Fruit fly (Drosophila melanogaster): ENCODE measurements around the gene Herp.

Herp gene

dm6 chr2L:7828231-7828630 is 28.4 kb upstream of the Herp start (continued):
- TF ChIP-seq CG17186 (GFP tag; optimal IDR thresholded peaks at IDR 0.05) (peak; percentile 30), prd (optimal IDR thresholded peaks at IDR 0.05) (no peak), prd (GFP tag; IDR thresholded peaks at IDR 0.05) (no peak), CG16813 (GFP tag; IDR thresholded peaks at IDR 0.05; ENCODE audit: partially characterized antibody) (peak; percentile 56; the same call in 1 of the 3 replicates), Hr51 (GFP tag; optimal IDR thresholded peaks at IDR 0.05) (peak in 1 of 2 experiments; percentile 13), CG15479 (GFP tag; optimal IDR thresholded peaks at IDR 0.05) (peak; percentile 82), Atf-2 (GFP tag; optimal IDR thresholded peaks at IDR 0.05) (no peak), Drgx (GFP tag; IDR thresholded peaks at IDR 0.05) (no peak), CG1792 (GFP tag; optimal IDR thresholded peaks at IDR 0.05) (no peak)

- peak; percentile 61 for TF ChIP-seq fd102C (GFP tag; optimal IDR thresholded peaks at IDR 0.05)
- peak; percentile 76 for TF ChIP-seq tap (tag; optimal IDR thresholded peaks at IDR 0.05)
- peak; percentile 66 for TF ChIP-seq crc (GFP tag; optimal IDR thresholded peaks at IDR 0.05)
- peak; percentile 34 for TF ChIP-seq CG3163 (GFP tag; optimal IDR thresholded peaks at IDR 0.05)
- TF ChIP-seq en (GFP tag; optimal IDR thresholded peaks at IDR 0.05) = peak; percentile 75
- peak; percentile 77 for TF ChIP-seq CG12769 (tag; optimal IDR thresholded peaks at IDR 0.05)
- TF ChIP-seq CG11695 (GFP tag; IDR thresholded peaks at IDR 0.05) = peak; percentile 58; the same call in 2 of the 3 replicates
- TF ChIP-seq CG18262 (tag; optimal IDR thresholded peaks at IDR 0.05) = peak; percentile 67
- 0 out of 2 replicates have a peak, but pooled peaks have one; percentile 43 for TF ChIP-seq Taf1 (GFP tag; IDR thresholded peaks at IDR 0.05)
- TF ChIP-seq CG4854 (GFP tag; optimal IDR thresholded peaks at IDR 0.05) = peak; percentile 60
- TF ChIP-seq Kr (GFP tag; optimal IDR thresholded peaks at IDR 0.05) = peak; percentile 73
- TF ChIP-seq Hr78 (GFP tag; optimal IDR thresholded peaks at IDR 0.05) = no peak
- TF ChIP-seq Awh (GFP tag; IDR thresholded peaks at IDR 0.05) = peak; percentile 81
- peak; percentile 50 for TF ChIP-seq exex (tag; optimal IDR thresholded peaks at IDR 0.05)
- TF ChIP-seq kni (GFP tag; optimal IDR thresholded peaks at IDR 0.05) = peak; percentile 77
- TF ChIP-seq Rx (GFP tag; IDR thresholded peaks at IDR 0.05) = peak; percentile 74
- TF ChIP-seq CG9727 (GFP tag; optimal IDR thresholded peaks at IDR 0.05) = peak; percentile 89
- peak; percentile 71 for TF ChIP-seq ERR (GFP tag; optimal IDR thresholded peaks at IDR 0.05)
- TF ChIP-seq CG10543 (GFP tag; optimal IDR thresholded peaks at IDR 0.05) = peak; percentile 91
- peak; percentile 82 for TF ChIP-seq CG31365 (tag; optimal IDR thresholded peaks at IDR 0.05)
- TF ChIP-seq Nf-YB (GFP tag; optimal IDR thresholded peaks at IDR 0.05) = peak; percentile 67
- peak; percentile 35; the same call in 1 of the 2 replicates for TF ChIP-seq CG6272 (GFP tag; IDR thresholded peaks at IDR 0.05)
- no peak for TF ChIP-seq Lim3 (GFP tag; IDR thresholded peaks at IDR 0.05)
- no peak for TF ChIP-seq Neu2 (GFP tag; optimal IDR thresholded peaks at IDR 0.05; ENCODE audit: borderline replicate concordance)
- TF ChIP-seq trem (tag; optimal IDR thresholded peaks at IDR 0.05) = peak; percentile 48
- peak; percentile 59 for TF ChIP-seq CG4730 (GFP tag; IDR thresholded peaks at IDR 0.05)
- TF ChIP-seq CG43689 (GFP tag; IDR thresholded peaks at IDR 0.05) = peak; percentile 63; the same call in 1 of the 2 replicates
- TF ChIP-seq CG10565 (GFP tag; optimal IDR thresholded peaks at IDR 0.05) = no peak
- peak; percentile 45 to 68 for TF ChIP-seq chif (GFP tag; optimal IDR thresholded peaks at IDR 0.05)
- TF ChIP-seq CG8290 (GFP tag; optimal IDR thresholded peaks at IDR 0.05) = peak; percentile 54
- TF ChIP-seq CG8290 (tag; optimal IDR thresholded peaks at IDR 0.05) = peak; percentile 74 to 96
- peak; percentile 87 for TF ChIP-seq CG4707 (GFP tag; optimal IDR thresholded peaks at IDR 0.05)
- TF ChIP-seq Xbp1 (GFP tag; optimal IDR thresholded peaks at IDR 0.05) = peak; percentile 82
- peak; percentile 64 for TF ChIP-seq bigmax (GFP tag; optimal IDR thresholded peaks at IDR 0.05)
- TF ChIP-seq CG7372 (GFP tag; IDR thresholded peaks at IDR 0.05) = peak; percentile 61; the same call in 1 of the 2 replicates
- peak; percentile 57 for TF ChIP-seq stwl (tag; optimal IDR thresholded peaks at IDR 0.05)
- TF ChIP-seq pum (GFP tag; optimal IDR thresholded peaks at IDR 0.05) = peak; percentile 63
- TF ChIP-seq CG11085 (GFP tag; IDR thresholded peaks at IDR 0.05) = peak; percentile 74
Observed at dm6 chr2L:7827045-7828004, 27.5 kb upstream of the Herp start, which contains the start of the genes Rack1 and mts. Rack1 (minus strand) TSS chr2L:7827315. mts (plus strand) TSS chr2L:7827650.
